Worm (Caenorhabditis elegans): ENCODE measurements around the gene B0024.3.

B0024.3 gene

ce11 chrV:10256050-10256449, 31.3 kb upstream of the B0024.3 start, which contains the start of gene nhr-232:
Gene nhr-232 (plus strand): TSS chrV:10256170.
- no peak for TF ChIP-seq tbx-2 (tag; optimal IDR thresholded peaks at IDR 0.05)
- TF ChIP-seq elt-2 (tag; optimal IDR thresholded peaks at IDR 0.05) = peak; percentile 62
- no peak for TF ChIP-seq dve-1 (tag; optimal IDR thresholded peaks at IDR 0.05)

- TF ChIP-seq ceh-18 (tag; optimal IDR thresholded peaks at IDR 0.05) (no peak), unc-86 (tag; optimal IDR thresholded peaks at IDR 0.05) (no peak), F13H6.1 (tag; optimal IDR thresholded peaks at IDR 0.05) (no peak), ceh-2 (tag; optimal IDR thresholded peaks at IDR 0.05) (no peak), unc-42 (tag; optimal IDR thresholded peaks at IDR 0.05) (no peak), fkh-10 (GFP tag; optimal IDR thresholded peaks at IDR 0.05) (no peak), hlh-8 (tag; optimal IDR thresholded peaks at IDR 0.05) (no peak), ahr-1 (tag; optimal IDR thresholded peaks at IDR 0.05) (no peak), dmd-4 (tag; optimal IDR thresholded peaks at IDR 0.05; ENCODE audit: borderline replicate concordance) (no peak), C08G9.2 (tag; optimal IDR thresholded peaks at IDR 0.05) (no peak), rnt-1 (tag; optimal IDR thresholded peaks at IDR 0.05) (no peak), ttx-3 (tag; optimal IDR thresholded peaks at IDR 0.05) (no peak), tbx-7 (tag; optimal IDR thresholded peaks at IDR 0.05) (no peak), ceh-48 (tag; optimal IDR thresholded peaks at IDR 0.05) (no peak), ceh-22 (tag; optimal IDR thresholded peaks at IDR 0.05) (no peak)
Measured at ce11 chrV:10260460-10260859, 26.9 kb upstream of the B0024.3 start, which contains the start of gene sri-18. Gene sri-18 (minus strand): TSS chrV:10260560.

DNA sequence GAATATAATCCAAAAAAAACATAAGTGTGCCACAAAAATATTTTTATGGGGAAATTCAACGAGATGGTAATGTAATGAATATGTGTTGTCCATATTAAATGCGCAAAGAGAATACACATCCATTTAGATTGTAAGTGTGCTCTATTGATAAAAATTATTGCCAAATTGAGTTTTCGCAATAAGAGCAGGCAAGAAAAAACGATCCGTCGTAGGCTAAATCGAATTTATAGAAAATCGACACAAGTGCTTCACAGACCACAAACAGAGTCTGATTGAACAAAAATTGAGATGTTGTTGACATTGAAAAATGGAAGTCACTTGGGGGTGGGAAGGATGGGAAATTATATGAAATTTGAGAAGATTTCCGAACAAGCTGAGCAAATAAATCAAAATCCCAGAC, 22.3 kb upstream of the B0024.3 start:
- TF ChIP-seq ceh-19 (GFP tag; optimal IDR thresholded peaks at IDR 0.05) (peak; percentile 31), unc-42 (tag; optimal IDR thresholded peaks at IDR 0.05) (peak; percentile 66), ceh-22 (tag; optimal IDR thresholded peaks at IDR 0.05) (no peak)

- TF ChIP-seq tbx-7 (tag; optimal IDR thresholded peaks at IDR 0.05) (no peak), unc-42 (tag; optimal IDR thresholded peaks at IDR 0.05) (peak; percentile 73)
Measured at ce11 chrV:10266050-10266449, 21.3 kb upstream of the B0024.3 start.

ce11 chrV:10270214-10270613, 17.1 kb upstream of the B0024.3 start, which contains the start of gene ric-4:
Gene ric-4 (minus strand): TSS chrV:10270314.
- TF ChIP-seq fkh-10 (GFP tag; optimal IDR thresholded peaks at IDR 0.05) = no peak
- no peak for TF ChIP-seq sdc-2 (tag; optimal IDR thresholded peaks at IDR 0.05)
- TF ChIP-seq nhr-11 (tag; optimal IDR thresholded peaks at IDR 0.05) = no peak
- no peak for TF ChIP-seq syd-9 (tag; optimal IDR thresholded peaks at IDR 0.05)
- no peak for TF ChIP-seq mec-3 (tag; optimal IDR thresholded peaks at IDR 0.05; ENCODE audit: borderline replicate concordance)
- TF ChIP-seq hlh-30 (tag; optimal IDR thresholded peaks at IDR 0.05; ENCODE audit: insufficient read depth) = no peak
- TF ChIP-seq pha-4 (tag; optimal IDR thresholded peaks at IDR 0.05) = no peak
- TF ChIP-seq pat-9 (tag; optimal IDR thresholded peaks at IDR 0.05) = no peak
- TF ChIP-seq Y22D7AL.16 (tag; optimal IDR thresholded peaks at IDR 0.05) = no peak
- no peak for TF ChIP-seq tbx-7 (tag; optimal IDR thresholded peaks at IDR 0.05)
- no peak for TF ChIP-seq npax-4 (tag; optimal IDR thresholded peaks at IDR 0.05)
- no peak for TF ChIP-seq hlh-6 (tag; optimal IDR thresholded peaks at IDR 0.05)
- no peak for TF ChIP-seq pros-1 (tag; optimal IDR thresholded peaks at IDR 0.05)
- no peak for TF ChIP-seq nhr-232 (tag; optimal IDR thresholded peaks at IDR 0.05)
- no peak for TF ChIP-seq ceh-18 (tag; optimal IDR thresholded peaks at IDR 0.05)
- no peak for TF ChIP-seq F13H6.1 (tag; optimal IDR thresholded peaks at IDR 0.05)
- no peak for TF ChIP-seq ceh-9 (tag; optimal IDR thresholded peaks at IDR 0.05)
- no peak for TF ChIP-seq ceh-19 (GFP tag; optimal IDR thresholded peaks at IDR 0.05)

DNA sequence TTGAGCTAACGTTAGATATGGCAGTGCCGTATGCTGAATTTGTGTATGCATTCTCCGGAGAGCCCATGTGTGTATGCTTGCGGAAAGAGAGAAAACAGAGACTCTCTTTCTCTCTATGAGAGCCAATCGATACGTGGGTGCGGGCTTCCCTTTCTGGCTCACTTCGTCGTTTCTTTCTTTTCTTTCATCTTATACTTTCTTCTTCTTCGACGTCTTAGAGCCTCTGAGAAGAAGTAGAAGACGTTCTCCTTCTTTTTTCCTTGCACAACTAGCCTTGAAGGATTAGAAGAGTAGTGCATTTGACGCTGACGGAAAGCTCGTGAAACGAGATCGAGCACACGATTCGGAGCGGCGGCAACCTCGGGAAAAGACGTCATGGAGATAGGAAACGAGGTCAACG, 13.5 kb upstream of the B0024.3 start:
- TF ChIP-seq hlh-13 (GFP tag; optimal IDR thresholded peaks at IDR 0.05) = no peak
- TF ChIP-seq K02D7.2 (tag; optimal IDR thresholded peaks at IDR 0.05) = no peak
- TF ChIP-seq fkh-6 (tag; optimal IDR thresholded peaks at IDR 0.05) = no peak
- TF ChIP-seq che-1 (tag; optimal IDR thresholded peaks at IDR 0.05) = no peak
- no peak for TF ChIP-seq pag-3 (tag; optimal IDR thresholded peaks at IDR 0.05; ENCODE audit: borderline replicate concordance)
- TF ChIP-seq elt-2 (tag; optimal IDR thresholded peaks at IDR 0.05) = no peak
- no peak for TF ChIP-seq npax-4 (tag; optimal IDR thresholded peaks at IDR 0.05)
- no peak for TF ChIP-seq mec-3 (tag; optimal IDR thresholded peaks at IDR 0.05; ENCODE audit: borderline replicate concordance)
- no peak for TF ChIP-seq ceh-18 (tag; optimal IDR thresholded peaks at IDR 0.05)
- peak; percentile 1 for TF ChIP-seq ceh-31 (tag; optimal IDR thresholded peaks at IDR 0.05)
- TF ChIP-seq pha-4 (tag; optimal IDR thresholded peaks at IDR 0.05) = no peak
- TF ChIP-seq pha-2 (tag; optimal IDR thresholded peaks at IDR 0.05) = no peak
- TF ChIP-seq ceh-24 (tag; optimal IDR thresholded peaks at IDR 0.05) = no peak
- no peak for TF ChIP-seq unc-3 (GFP tag; conservative IDR thresholded peaks at IDR 0.05)
- TF ChIP-seq unc-3 (tag; optimal IDR thresholded peaks at IDR 0.05) = no peak
- no peak for TF ChIP-seq sox-4 (tag; optimal IDR thresholded peaks at IDR 0.05)
- TF ChIP-seq pax-1 (tag; optimal IDR thresholded peaks at IDR 0.05) = no peak

Measured in whole organism, late embryonic.